Worm (Caenorhabditis elegans) whole organism, young adult: ENCODE results near the gene B0545.4.
A peak's percentile ranks its signal among the peaks of the same experiment; 100 is the strongest.
"Not testable (repeated sequence)": the region's sequence is repeated elsewhere in the genome, so short reads cannot be mapped to it uniquely, and the experiment has no call there.

ENCODE experiments used
- C17E4.6 ChIP-seq: fragments of 200-800 bp; sonication (Bioruptor generic); IDR thresholded peaks from 2 replicates; pipeline ENCODE4 v1.3.6; 2022; ENCODE audit warnings: missing genetic modification reagents, missing genetic modification characterization, missing compliant biosample characterization
- D2030.7 ChIP-seq: fragments of 200-800 bp; sonication (Bioruptor generic); IDR thresholded peaks from 2 replicates; pipeline ENCODE4 v1.3.6; 2022; ENCODE audit warnings: missing genetic modification reagents, missing genetic modification characterization, missing compliant biosample characterization
- F22D6.2 ChIP-seq: sonication (generic microtip); optimal IDR thresholded peaks from 2 replicates; lab custom pipeline; 2016; ENCODE audit warnings: mild to moderate bottlenecking, missing genetic modification characterization, missing compliant biosample characterization
- F37B4.10 ChIP-seq: fragments of 200-800 bp; sonication (Bioruptor generic); IDR thresholded peaks from 2 replicates; pipeline ENCODE4 v1.3.6; 2022; ENCODE audit warnings: missing genetic modification characterization, missing compliant biosample characterization
- F39B2.1 ChIP-seq: fragments of 200-800 bp; sonication (Bioruptor generic); IDR thresholded peaks from 2 replicates; pipeline ENCODE4 v1.3.6; 2022; ENCODE audit warnings: missing genetic modification reagents, missing genetic modification characterization, missing compliant biosample characterization
- F55B11.4 ChIP-seq: sonication (generic microtip); optimal IDR thresholded peaks from 2 replicates; lab custom pipeline; 2016; ENCODE audit warnings: missing compliant biosample characterization, missing genetic modification characterization, borderline replicate concordance; ENCODE audit not compliant: insufficient read depth
- F57A8.1 ChIP-seq: fragments of 200-800 bp; sonication (Bioruptor generic); optimal IDR thresholded peaks from 2 replicates; lab custom pipeline; 2018; ENCODE audit warnings: mild to moderate bottlenecking, missing genetic modification characterization, moderate library complexity, missing compliant biosample characterization
- T26A5.8 ChIP-seq: sonication (generic microtip); optimal IDR thresholded peaks from 2 replicates; lab custom pipeline; 2016; ENCODE audit warnings: missing genetic modification characterization, missing compliant biosample characterization
- Y53F4B.3 ChIP-seq: fragments of 200-800 bp; sonication (Bioruptor generic); IDR thresholded peaks from 2 replicates; pipeline ENCODE4 v1.3.6; 2022; ENCODE audit warnings: missing genetic modification reagents, missing genetic modification characterization, missing compliant biosample characterization
- Y53G8AR.9 ChIP-seq: fragments of 200-800 bp; sonication (Bioruptor generic); conservative IDR thresholded peaks from 2 replicates; pipeline ENCODE4 v1.3.6; 2022; ENCODE audit warnings: missing genetic modification reagents, missing genetic modification characterization, missing compliant biosample characterization
- Y95B8A.8 ChIP-seq: fragments of 200-800 bp; sonication (Bioruptor generic); IDR thresholded peaks from 2 replicates; pipeline ENCODE4 v1.3.6; 2022; ENCODE audit warnings: missing genetic modification reagents, missing genetic modification characterization, missing compliant biosample characterization
- atf-7 ChIP-seq: sonication (generic microtip); optimal IDR thresholded peaks from 2 replicates; lab custom pipeline; 2017; ENCODE audit warnings: mild to moderate bottlenecking, missing genetic modification characterization, missing compliant biosample characterization
- athp-1 ChIP-seq: sonication (generic microtip); optimal IDR thresholded peaks from 2 replicates; lab custom pipeline; 2017; ENCODE audit warnings: mild to moderate bottlenecking, missing genetic modification characterization, missing compliant biosample characterization
- bed-2 ChIP-seq: fragments of 200-800 bp; sonication (Bioruptor generic); IDR thresholded peaks from 2 replicates; pipeline ENCODE4 v1.3.6; 2022; ENCODE audit warnings: missing genetic modification reagents, missing genetic modification characterization, missing compliant biosample characterization
- ceh-27 ChIP-seq: fragments of 200-800 bp; sonication (Bioruptor generic); optimal IDR thresholded peaks from 2 replicates; lab custom pipeline; 2018; ENCODE audit warnings: mild to moderate bottlenecking, missing genetic modification characterization, moderate library complexity, missing compliant biosample characterization
- dox-1 ChIP-seq: fragments of 200-800 bp; sonication (Bioruptor generic); IDR thresholded peaks from 2 replicates; pipeline ENCODE4 v1.3.6; 2022; ENCODE audit warnings: missing genetic modification reagents, missing genetic modification characterization, missing compliant biosample characterization
- dpff-1 ChIP-seq: sonication (generic microtip); optimal IDR thresholded peaks from 2 replicates; lab custom pipeline; 2017; ENCODE audit warnings: mild to moderate bottlenecking, missing genetic modification characterization, missing compliant biosample characterization
- egrh-3 ChIP-seq: fragments of 200-800 bp; sonication (Bioruptor generic); IDR thresholded peaks from 2 replicates; pipeline ENCODE4 v1.3.6; 2022; ENCODE audit warnings: missing genetic modification reagents, missing genetic modification characterization, missing compliant biosample characterization
- ekl-4 ChIP-seq: fragments of 200-800 bp; sonication (Bioruptor generic); IDR thresholded peaks from 2 replicates; pipeline ENCODE4 v1.3.6; 2022; ENCODE audit warnings: missing genetic modification reagents, missing genetic modification characterization, missing compliant biosample characterization
- gei-17 ChIP-seq: fragments of 200-800 bp; sonication (Bioruptor generic); optimal IDR thresholded peaks from 2 replicates; lab custom pipeline; 2018; ENCODE audit warnings: mild to moderate bottlenecking, missing genetic modification characterization, missing compliant biosample characterization
- hlh-12 ChIP-seq: sonication (generic microtip); optimal IDR thresholded peaks from 2 replicates; lab custom pipeline; 2016; ENCODE audit warnings: missing genetic modification characterization, missing compliant biosample characterization
- hmg-1.2 ChIP-seq: fragments of 200-800 bp; sonication (Bioruptor generic); IDR thresholded peaks from 2 replicates; pipeline ENCODE4 v1.3.6; 2022; ENCODE audit warnings: missing genetic modification reagents, missing genetic modification characterization, missing compliant biosample characterization
- hrde-1 ChIP-seq: sonication (generic microtip); optimal IDR thresholded peaks from 2 replicates; lab custom pipeline; 2016; ENCODE audit warnings: missing genetic modification characterization, mild to moderate bottlenecking, missing compliant biosample characterization, moderate library complexity, missing genotype, missing genetic modification reagents, borderline replicate concordance
- hsf-1 ChIP-seq: fragments of 200-800 bp; sonication (Bioruptor generic); IDR thresholded peaks from 2 replicates; pipeline ENCODE4 v1.3.6; 2022; ENCODE audit warnings: missing genetic modification reagents, missing genetic modification characterization, missing compliant biosample characterization
- lin-26 ChIP-seq: fragments of 200-800 bp; sonication (Bioruptor generic); IDR thresholded peaks from 2 replicates; pipeline ENCODE4 v1.3.6; 2022; ENCODE audit warnings: missing genetic modification reagents, missing genetic modification characterization, missing compliant biosample characterization
- lin-40 ChIP-seq: sonication (generic microtip); optimal IDR thresholded peaks from 2 replicates; lab custom pipeline; 2016; ENCODE audit warnings: missing genetic modification characterization, mild to moderate bottlenecking, missing compliant biosample characterization, missing genotype, missing genetic modification reagents
- lin-54 ChIP-seq: fragments of 200-800 bp; sonication (Bioruptor generic); optimal IDR thresholded peaks from 2 replicates; lab custom pipeline; 2018; ENCODE audit warnings: mild to moderate bottlenecking, missing genetic modification characterization, missing compliant biosample characterization
- madf-6 ChIP-seq: fragments of 200-800 bp; sonication (Bioruptor generic); IDR thresholded peaks from 2 replicates; pipeline ENCODE4 v1.3.6; 2022; ENCODE audit warnings: missing genetic modification reagents, missing genetic modification characterization, missing compliant biosample characterization
- madf-8 ChIP-seq: fragments of 200-800 bp; sonication (Bioruptor generic); conservative IDR thresholded peaks from 2 replicates; pipeline ENCODE4 v1.3.6; 2022; ENCODE audit warnings: missing genetic modification reagents, missing genetic modification characterization, missing compliant biosample characterization
- mel-28 ChIP-seq: sonication (generic microtip); optimal IDR thresholded peaks from 2 replicates; lab custom pipeline; 2016; ENCODE audit warnings: borderline replicate concordance, mild to moderate bottlenecking, missing genetic modification characterization, missing compliant biosample characterization
- nhr-179 ChIP-seq: sonication (generic microtip); optimal IDR thresholded peaks from 2 replicates; lab custom pipeline; 2016; ENCODE audit warnings: mild to moderate bottlenecking, missing genetic modification characterization, missing compliant biosample characterization
- pbrm-1 ChIP-seq: fragments of 200-800 bp; sonication (Bioruptor generic); IDR thresholded peaks from 2 replicates; pipeline ENCODE4 v1.3.6; 2022; ENCODE audit warnings: missing genetic modification reagents, missing genetic modification characterization, missing compliant biosample characterization
- rec-8 ChIP-seq, 2 experiments: sonication (generic microtip); optimal IDR thresholded peaks; 2 replicates each; lab custom pipeline; 2016; ENCODE audit warnings: mild to moderate bottlenecking in 2 of 2, missing genetic modification characterization in 2 of 2, missing genetic modification reagents in 2 of 2, missing genotype in 2 of 2, missing biosample characterization in 1 of 2, missing compliant biosample characterization in 1 of 2, moderate library complexity in 1 of 2
- tbp1 ChIP-seq: fragments of 200-800 bp; sonication (Bioruptor generic); optimal IDR thresholded peaks from 2 replicates; lab custom pipeline; 2018; ENCODE audit warnings: mild to moderate bottlenecking, missing genetic modification characterization, missing compliant biosample characterization
- tbx-9 ChIP-seq: sonication (generic microtip); optimal IDR thresholded peaks from 2 replicates; lab custom pipeline; 2016; ENCODE audit warnings: borderline replicate concordance, missing genetic modification characterization, inconsistent platforms, missing compliant biosample characterization
- zim-3 ChIP-seq: sonication (generic microtip); optimal IDR thresholded peaks from 2 replicates; lab custom pipeline; 2017; ENCODE audit warnings: mild to moderate bottlenecking, missing genetic modification characterization, moderate library complexity, missing compliant biosample characterization
- ztf-22 ChIP-seq: fragments of 200-800 bp; sonication (Bioruptor generic); optimal IDR thresholded peaks from 2 replicates; lab custom pipeline; 2018; ENCODE audit warnings: mild to moderate bottlenecking, missing genetic modification characterization, moderate library complexity, missing compliant biosample characterization

Gene B0545.4

ce11 chrIV:119792-120191 lies 10.6 kb upstream of the B0545.4 start:
- TF ChIP-seq dox-1: peak; percentile 60
- TF ChIP-seq ztf-22 (GFP tag; lab: Kevin White, UChicago): no peak
- TF ChIP-seq madf-6: peak; percentile 13; the same call in 1 of the 2 replicates
- TF ChIP-seq zim-3: peak; percentile 100

- TF ChIP-seq tbp1 (GFP tag; lab: Kevin White, UChicago) (no peak), F39B2.1 (GFP tag; lab: Robert Waterston, UW) (0 out of 2 replicates have a peak, but pooled peaks have one; percentile 14), hlh-12 (no peak), D2030.7 (GFP tag; lab: Robert Waterston, UW) (peak; percentile 42), Y53G8AR.9 (GFP tag; lab: Robert Waterston, UW) (peak; percentile 17; the same call in 1 of the 2 replicates), T26A5.8 (no peak), hmg-1.2 (GFP tag; lab: Robert Waterston, UW) (0 out of 2 replicates have a peak, but pooled peaks have one; percentile 11), hrde-1 (tag; lab: Kevin White, UChicago) (no peak), ekl-4 (GFP tag; lab: Robert Waterston, UW) (peak; percentile 63; the same call in 1 of the 2 replicates), bed-2 (GFP tag; lab: Robert Waterston, UW) (no peak), gei-17 (GFP tag; lab: Kevin White, UChicago) (no peak), rec-8 (tag; optimal IDR thresholded peaks at IDR 0.05; lab: Kevin White, UChicago) (no peak), F37B4.10 (GFP tag; lab: Robert Waterston, UW) (no peak), lin-26 (GFP tag; lab: Robert Waterston, UW) (peak; percentile 67), nhr-179 (tag; lab: Kevin White, UChicago) (no peak), mel-28 (tag; lab: Kevin White, UChicago) (no peak), Y53F4B.3 (no peak), C17E4.6 (GFP tag; lab: Robert Waterston, UW) (0 out of 2 replicates have a peak, but pooled peaks have one; percentile 34), hsf-1 (0 out of 2 replicates have a peak, but pooled peaks have one; percentile 24), tbx-9 (tag; lab: Kevin White, UChicago) (no peak), F22D6.2 (no peak), athp-1 (tag; lab: Kevin White, UChicago) (no peak), Y95B8A.8 (GFP tag; lab: Robert Waterston, UW) (0 out of 2 replicates have a peak, but pooled peaks have one; percentile 27), madf-6 (peak; percentile 36; the same call in 1 of the 2 replicates), pbrm-1 (GFP tag; lab: Robert Waterston, UW) (0 out of 2 replicates have a peak, but pooled peaks have one; percentile 31)
These were observed 9.6 kb upstream of the B0545.4 start for ce11 chrIV:118786-119185.

ce11 chrIV:111377-111776 lies 2.2 kb upstream of the B0545.4 start, which contains the start of gene F29C4.4:
TSS of gene F29C4.4 (plus strand) at chrIV:111677.
- TF ChIP-seq lin-54 (GFP tag; lab: Kevin White, UChicago); dpff-1; F57A8.1 (GFP tag; lab: Kevin White, UChicago): not testable (repeated sequence)

- TF ChIP-seq egrh-3 (GFP tag; lab: Robert Waterston, UW) (0 out of 2 replicates have a peak, but pooled peaks have one; percentile 10), atf-7 (tag; lab: Kevin White, UChicago) (peak; percentile 37), F55B11.4 (tag; lab: Kevin White, UChicago) (no peak), lin-40 (tag; lab: Kevin White, UChicago) (peak; percentile 59), madf-8 (GFP tag; lab: Robert Waterston, UW) (no peak), ceh-27 (GFP tag; lab: Kevin White, UChicago) (peak; percentile 28)
- TF ChIP-seq, all 124 proteins: peak for 4
These were observed 6.4 kb downstream of the B0545.4 start for ce11 chrIV:102848-103247.
